Worm (Caenorhabditis elegans): ENCODE data around the gene F08G2.4.

DNA sequence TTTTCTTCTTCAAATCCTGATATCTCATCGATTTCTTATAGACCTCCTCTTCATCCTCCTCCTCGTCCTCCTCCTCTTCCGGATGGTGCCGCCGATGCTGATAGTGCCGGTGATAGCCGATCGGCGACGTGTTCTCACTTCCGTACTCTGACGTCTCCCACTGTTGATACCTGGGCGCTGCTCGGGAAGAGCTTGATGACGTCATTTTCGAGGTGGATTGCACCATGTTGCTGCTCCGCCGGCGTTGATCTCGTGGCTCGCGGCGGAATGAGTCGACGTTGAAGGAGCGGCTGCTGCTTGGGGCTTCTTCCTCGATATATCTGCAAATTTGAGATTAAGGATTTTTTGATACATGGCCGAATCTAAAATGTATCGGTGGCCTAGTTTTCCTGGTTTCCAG is 8.0 kb downstream of the F08G2.4 start:
- TF ChIP-seq lsy-2 (tag; optimal IDR thresholded peaks at IDR 0.05) (no peak), lin-13 (tag; optimal IDR thresholded peaks at IDR 0.05) (no peak), sem-2 (GFP tag; optimal IDR thresholded peaks at IDR 0.05) (no peak), snpc-4 (tag; optimal IDR thresholded peaks at IDR 0.05) (no peak), nhr-237 (tag; optimal IDR thresholded peaks at IDR 0.05) (no peak), elt-1 (tag; optimal IDR thresholded peaks at IDR 0.05; ENCODE audit: borderline replicate concordance, insufficient read depth) (no peak), ceh-83 (GFP tag; optimal IDR thresholded peaks at IDR 0.05) (no peak), unc-39 (tag; optimal IDR thresholded peaks at IDR 0.05) (no peak), mep-1 (tag; optimal IDR thresholded peaks at IDR 0.05) (no peak), nhr-76 (tag; optimal IDR thresholded peaks at IDR 0.05) (no peak), lin-32 (GFP tag; optimal IDR thresholded peaks at IDR 0.05) (no peak), blmp-1 (tag; optimal IDR thresholded peaks at IDR 0.05) (no peak), nhr-12 (tag; optimal IDR thresholded peaks at IDR 0.05) (no peak), elt-3 (tag; optimal IDR thresholded peaks at IDR 0.05) (no peak)

Data from whole organism, mixed stage, embryonic.